Fruit fly (Drosophila melanogaster) Kc167 (cell line): ENCODE data around the gene Ctps.

Experiments
- Sin3A ChIP-seq: fragments of >200 bp; optimal IDR thresholded peaks from 2 replicates; lab custom pipeline; 2018; ENCODE audit warnings: missing external identifiers
- h ChIP-seq: fragments of >200 bp; optimal IDR thresholded peaks from 3 replicates; lab custom pipeline; 2018; ENCODE audit warnings: missing external identifiers
- psq ChIP-seq: fragments of >200 bp; optimal IDR thresholded peaks from 2 replicates; lab custom pipeline; 2017; ENCODE audit warnings: missing external identifiers

DNA sequence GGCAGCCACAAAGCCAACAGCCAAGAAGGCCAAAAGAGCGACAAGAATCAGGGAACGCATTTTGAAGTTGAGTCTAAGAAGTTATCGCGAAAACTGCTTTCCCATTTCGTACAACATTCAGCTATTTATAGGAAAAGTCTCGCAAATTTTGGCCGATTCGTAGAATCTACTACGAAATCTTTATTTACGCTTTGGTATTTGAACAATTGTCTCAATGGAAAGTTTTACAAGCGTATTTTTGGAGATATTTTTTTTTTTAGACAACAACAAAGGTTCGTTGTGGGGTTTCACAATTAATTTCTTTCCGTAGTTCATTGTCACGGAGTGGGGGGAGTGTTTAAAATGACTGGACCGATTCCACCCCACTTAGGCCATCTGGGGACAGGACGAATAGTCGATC, 47.0 kb upstream of the Ctps start, which contains the start of gene CG12310:
- TF ChIP-seq Sin3A (lab: Kevin White, UChicago) (no peak), h (no peak), psq (lab: Kevin White, UChicago) (no peak)
